Fruit fly (Drosophila melanogaster) whole organism, embryonic: ENCODE measurements around the gene CG9044.

Experiments
- BEAF-32 ChIP-seq: fragments of 200-800 bp; sonication (Bioruptor generic); optimal IDR thresholded peaks from 3 replicates; lab custom pipeline; 2017; ENCODE audit warnings: missing biosample characterization, missing genetic modification characterization, mild to moderate bottlenecking, moderate library complexity, missing genetic modification reagents
- BtbVII ChIP-seq: fragments of 200-800 bp; sonication (Bioruptor generic); optimal IDR thresholded peaks from 3 replicates; lab custom pipeline; 2017; ENCODE audit warnings: missing biosample characterization, mild to moderate bottlenecking, missing genetic modification characterization
- CG10147 ChIP-seq: fragments of 200-800 bp; sonication (Bioruptor generic); optimal IDR thresholded peaks from 2 replicates; lab custom pipeline; 2019; ENCODE audit warnings: missing biosample characterization, mild to moderate bottlenecking, missing genetic modification characterization, moderate library complexity
- CG10267 ChIP-seq: fragments of 200-800 bp; sonication (Bioruptor generic); optimal IDR thresholded peaks from 2 replicates; lab custom pipeline; 2018; ENCODE audit warnings: missing biosample characterization, mild to moderate bottlenecking, missing genetic modification characterization, moderate library complexity
- CG11560 ChIP-seq: fragments of 200-800 bp; sonication (Bioruptor generic); IDR thresholded peaks from 3 replicates; pipeline ENCODE4 v1.3.6; 2022; ENCODE audit warnings: missing biosample characterization, missing genetic modification characterization
- CG12071 ChIP-seq: fragments of 200-800 bp; sonication (Bioruptor generic); optimal IDR thresholded peaks from 3 replicates; lab custom pipeline; 2018; ENCODE audit warnings: missing biosample characterization, mild to moderate bottlenecking, missing genetic modification characterization
- CG14965 ChIP-seq: fragments of 200-800 bp; sonication (Bioruptor generic); optimal IDR thresholded peaks from 2 replicates; lab custom pipeline; 2016; ENCODE audit warnings: missing biosample characterization, missing genetic modification characterization, borderline replicate concordance
- CG16815 ChIP-seq: fragments of 200-800 bp; sonication (Bioruptor generic); optimal IDR thresholded peaks from 3 replicates; lab custom pipeline; 2017; ENCODE audit warnings: missing biosample characterization, mild to moderate bottlenecking, missing genetic modification characterization
- CG16863 ChIP-seq: fragments of 200-800 bp; sonication (Bioruptor generic); optimal IDR thresholded peaks from 3 replicates; lab custom pipeline; 2016; ENCODE audit warnings: missing biosample characterization, missing genetic modification characterization
- CG17361 ChIP-seq: fragments of 200-800 bp; sonication (Bioruptor generic); IDR thresholded peaks from 3 replicates; pipeline ENCODE4 v1.3.6; 2022; ENCODE audit warnings: missing biosample characterization, missing genetic modification characterization
- CG18619 ChIP-seq: fragments of 200-800 bp; sonication (Bioruptor generic); optimal IDR thresholded peaks from 3 replicates; lab custom pipeline; 2017; ENCODE audit warnings: missing biosample characterization, mild to moderate bottlenecking, missing genetic modification characterization
- CG4617 ChIP-seq: fragments of 200-800 bp; sonication (Bioruptor generic); optimal IDR thresholded peaks from 3 replicates; lab custom pipeline; 2016; ENCODE audit warnings: missing biosample characterization, missing genetic modification characterization, borderline replicate concordance
- CG6791 ChIP-seq: fragments of 200-800 bp; sonication (Bioruptor generic); IDR thresholded peaks from 3 replicates; pipeline ENCODE4 v1.3.6; 2022; ENCODE audit warnings: missing biosample characterization, missing genetic modification characterization; ENCODE audit not compliant: partially characterized antibody
- CG8944 ChIP-seq: fragments of 200-800 bp; sonication (Bioruptor generic); optimal IDR thresholded peaks from 3 replicates; lab custom pipeline; 2016; ENCODE audit warnings: missing biosample characterization, missing genetic modification characterization
- CG9797 ChIP-seq: fragments of 200-800 bp; sonication (Bioruptor generic); optimal IDR thresholded peaks from 3 replicates; lab custom pipeline; 2018; ENCODE audit warnings: missing biosample characterization, mild to moderate bottlenecking, missing genetic modification characterization
- CG9876 ChIP-seq: fragments of 200-800 bp; sonication (Bioruptor generic); optimal IDR thresholded peaks from 2 replicates; lab custom pipeline; 2016; ENCODE audit warnings: missing biosample characterization, missing genetic modification characterization
- CHES-1-like ChIP-seq: fragments of 200-800 bp; sonication (Bioruptor generic); optimal IDR thresholded peaks from 2 replicates; lab custom pipeline; 2016; ENCODE audit warnings: missing biosample characterization, missing genetic modification characterization
- CoRest ChIP-seq: fragments of 200-800 bp; sonication (Bioruptor generic); optimal IDR thresholded peaks from 3 replicates; lab custom pipeline; 2018; ENCODE audit warnings: missing biosample characterization, mild to moderate bottlenecking, missing genetic modification characterization, moderate library complexity
- Deaf1 ChIP-seq: fragments of 200-800 bp; optimal IDR thresholded peaks from 3 replicates; lab custom pipeline; 2019; ENCODE audit warnings: missing biosample characterization, mild to moderate bottlenecking, missing genetic modification characterization, moderate library complexity
- Dll ChIP-seq: fragments of 200-800 bp; sonication (Bioruptor generic); IDR thresholded peaks from 4 replicates; pipeline ENCODE4 v1.3.6; 2022; ENCODE audit warnings: missing biosample characterization, missing genetic modification characterization; ENCODE audit not compliant: partially characterized antibody
- Dref ChIP-seq: fragments of 200-800 bp; sonication (Bioruptor generic); IDR thresholded peaks from 2 replicates; pipeline ENCODE4 v1.3.6; 2022; ENCODE audit warnings: missing biosample characterization, missing genetic modification characterization
- Fer1 ChIP-seq: fragments of 200-800 bp; sonication (Bioruptor generic); optimal IDR thresholded peaks from 2 replicates; lab custom pipeline; 2017; ENCODE audit warnings: missing biosample characterization, mild to moderate bottlenecking, missing genetic modification characterization
- Fer3 ChIP-seq: fragments of 200-800 bp; sonication (Bioruptor generic); optimal IDR thresholded peaks from 2 replicates; lab custom pipeline; 2018; ENCODE audit warnings: missing biosample characterization, mild to moderate bottlenecking, missing genetic modification characterization, moderate library complexity
- MBD-R2 ChIP-seq: fragments of 200-800 bp; sonication (Bioruptor generic); IDR thresholded peaks from 2 replicates; pipeline ENCODE4 v1.3.6; 2022; ENCODE audit warnings: missing biosample characterization, missing genetic modification characterization
- MESR4 ChIP-seq: fragments of 200-800 bp; sonication (Bioruptor generic); optimal IDR thresholded peaks from 2 replicates; lab custom pipeline; 2018; ENCODE audit warnings: missing biosample characterization, mild to moderate bottlenecking, missing genetic modification characterization, moderate library complexity
- Mes4 ChIP-seq: fragments of 200-800 bp; sonication (Bioruptor generic); optimal IDR thresholded peaks from 2 replicates; lab custom pipeline; 2016; ENCODE audit warnings: missing biosample characterization, missing genetic modification characterization
- Ravus ChIP-seq: fragments of 200-800 bp; sonication (Bioruptor generic); IDR thresholded peaks from 2 replicates; pipeline ENCODE4 v1.3.6; 2022; ENCODE audit warnings: missing biosample characterization, missing genetic modification characterization
- Rfx ChIP-seq: fragments of 200-800 bp; sonication (Bioruptor generic); IDR thresholded peaks from 2 replicates; pipeline ENCODE4 v1.3.6; 2022; ENCODE audit warnings: missing biosample characterization, missing genetic modification characterization
- Six4 ChIP-seq: fragments of 200-800 bp; sonication (Bioruptor generic); optimal IDR thresholded peaks from 2 replicates; lab custom pipeline; 2016; ENCODE audit warnings: missing biosample characterization, missing genetic modification characterization
- Usf ChIP-seq: fragments of 200-800 bp; sonication (Bioruptor generic); optimal IDR thresholded peaks from 2 replicates; lab custom pipeline; 2017; ENCODE audit warnings: missing genotype, missing biosample characterization, missing genetic modification characterization
- Xrp1 ChIP-seq: fragments of 200-800 bp; sonication (Bioruptor generic); IDR thresholded peaks from 2 replicates; pipeline ENCODE4 v1.3.6; 2022; ENCODE audit warnings: missing biosample characterization, missing genetic modification characterization
- bigmax ChIP-seq: fragments of 200-800 bp; sonication (Bioruptor generic); optimal IDR thresholded peaks from 2 replicates; lab custom pipeline; 2018; ENCODE audit warnings: missing biosample characterization, mild to moderate bottlenecking, missing genetic modification characterization
- cwo ChIP-seq: fragments of 200-800 bp; sonication (Bioruptor generic); optimal IDR thresholded peaks from 3 replicates; lab custom pipeline; 2017; ENCODE audit warnings: missing biosample characterization, missing genetic modification characterization, mild to moderate bottlenecking, moderate library complexity, missing genetic modification reagents
- emc ChIP-seq: fragments of 200-800 bp; sonication (Bioruptor generic); optimal IDR thresholded peaks from 2 replicates; lab custom pipeline; 2016; ENCODE audit warnings: missing biosample characterization, missing genetic modification characterization
- gcm ChIP-seq: fragments of 200-800 bp; sonication (Bioruptor generic); optimal IDR thresholded peaks from 2 replicates; lab custom pipeline; 2019; ENCODE audit warnings: missing biosample characterization, mild to moderate bottlenecking, missing genetic modification characterization, moderate library complexity
- gem ChIP-seq: fragments of 200-800 bp; sonication (Bioruptor generic); optimal IDR thresholded peaks from 2 replicates; lab custom pipeline; 2019; ENCODE audit warnings: missing biosample characterization, mild to moderate bottlenecking, missing genetic modification characterization, moderate library complexity
- gsb ChIP-seq: fragments of 200-800 bp; sonication (Bioruptor generic); IDR thresholded peaks from 2 replicates; pipeline ENCODE4 v1.3.6; 2022; ENCODE audit warnings: missing biosample characterization, missing genetic modification characterization
- hkb ChIP-seq, 2 experiments: fragments of 200-800 bp in 1 of 2; fragments of >200 bp in 1 of 2; sonication (Bioruptor generic) in 1 of 2; IDR thresholded peaks in 1 of 2; optimal IDR thresholded peaks in 1 of 2; 2 replicates each; pipeline versions ENCODE4 v1.3.6 to Lab custom; 2017 to 2022; ENCODE audit warnings: missing biosample characterization in 1 of 2, missing genetic modification characterization in 1 of 2
- klu ChIP-seq: fragments of 200-800 bp; sonication (Bioruptor generic); IDR thresholded peaks from 2 replicates; pipeline ENCODE4 v1.3.6; 2022; ENCODE audit warnings: missing biosample characterization, missing genetic modification characterization
- luna ChIP-seq: fragments of 200-800 bp; sonication (Bioruptor generic); optimal IDR thresholded peaks from 2 replicates; lab custom pipeline; 2016; ENCODE audit warnings: missing biosample characterization, missing genetic modification characterization
- nmo ChIP-seq: fragments of 200-800 bp; sonication (Bioruptor generic); optimal IDR thresholded peaks from 2 replicates; lab custom pipeline; 2018; ENCODE audit warnings: missing biosample characterization, mild to moderate bottlenecking, missing genetic modification characterization, moderate library complexity
- pzg ChIP-seq: fragments of 200-800 bp; sonication (Bioruptor generic); optimal IDR thresholded peaks from 3 replicates; lab custom pipeline; 2018; ENCODE audit warnings: missing biosample characterization, mild to moderate bottlenecking, missing genetic modification characterization, moderate library complexity
- ranshi ChIP-seq: fragments of 200-800 bp; sonication (Bioruptor generic); IDR thresholded peaks from 2 replicates; pipeline ENCODE4 v1.3.6; 2022; ENCODE audit warnings: missing biosample characterization, missing genetic modification characterization
- repo ChIP-seq: fragments of 200-800 bp; sonication (Bioruptor generic); optimal IDR thresholded peaks from 2 replicates; lab custom pipeline; 2016; ENCODE audit warnings: missing biosample characterization, missing genetic modification characterization
- sc ChIP-seq, 3 experiments: fragments of >200 bp in 2 of 3; fragments of 200-800 bp in 1 of 3; sonication (Bioruptor generic) in 1 of 3; optimal IDR thresholded peaks; 2 replicates in 2 of 3; 3 replicates in 1 of 3; lab custom pipeline; 2017; ENCODE audit warnings: mild to moderate bottlenecking in 1 of 3, missing biosample characterization in 1 of 3, missing genetic modification characterization in 1 of 3, missing genetic modification reagents in 1 of 3
- sens ChIP-seq: fragments of 200-800 bp; sonication (Bioruptor generic); peaks from one replicate; lab custom pipeline; 2016; ENCODE audit warnings: missing biosample characterization, missing genetic modification characterization
- sima ChIP-seq: fragments of 200-800 bp; sonication (Bioruptor generic); optimal IDR thresholded peaks from 2 replicates; lab custom pipeline; 2016; ENCODE audit warnings: missing biosample characterization, missing genetic modification characterization
- stwl ChIP-seq: fragments of 200-800 bp; sonication (Bioruptor generic); optimal IDR thresholded peaks from 3 replicates; lab custom pipeline; 2018; ENCODE audit warnings: missing biosample characterization, mild to moderate bottlenecking, missing genetic modification characterization, moderate library complexity
- tgo ChIP-seq: fragments of 200-800 bp; sonication (Bioruptor generic); IDR thresholded peaks from 3 replicates; pipeline ENCODE4 v1.3.6; 2022; ENCODE audit warnings: missing biosample characterization, missing genetic modification characterization
- ttk ChIP-seq: fragments of 200-800 bp; sonication (Bioruptor generic); IDR thresholded peaks from 2 replicates; pipeline ENCODE4 v2.1.2; 2022; ENCODE audit warnings: missing biosample characterization, missing genetic modification characterization
- zfh1 ChIP-seq: fragments of 200-800 bp; sonication (Bioruptor generic); IDR thresholded peaks from 3 replicates; pipeline ENCODE4 v1.3.6; 2022; ENCODE audit warnings: missing biosample characterization, missing genetic modification characterization

CG9044 gene

DNA sequence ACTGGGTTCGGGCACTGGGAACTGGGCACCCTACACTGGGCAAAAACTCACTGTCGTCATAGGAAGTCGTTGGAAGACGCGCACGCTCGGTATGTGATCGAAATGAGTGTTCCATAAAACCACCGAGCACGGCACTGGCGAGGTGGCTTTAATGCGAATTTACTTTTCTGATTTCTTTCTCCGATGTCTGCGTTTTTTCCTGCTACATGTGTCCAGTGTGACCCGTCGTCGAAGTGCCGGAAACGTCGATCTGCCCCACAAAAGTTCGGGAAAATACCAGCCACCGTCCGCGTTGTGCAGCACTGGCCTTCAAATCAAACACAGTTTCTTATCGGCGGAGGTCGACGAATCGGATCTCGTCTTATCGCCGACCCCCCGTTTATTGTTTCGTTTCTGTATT lies 50.0 kb downstream of the CG9044 start, which contains the start of gene Kdm5 (continued):
- TF ChIP-seq CG11560 (tag; lab: Robert Waterston, UW), result no peak
- no peak for TF ChIP-seq Usf
- peak; percentile 8 for TF ChIP-seq CG18619 (GFP tag; lab: Kevin White, UChicago)
- TF ChIP-seq emc (GFP tag; lab: Kevin White, UChicago), result no peak
- no peak for TF ChIP-seq gsb (GFP tag; lab: Robert Waterston, UW)
- peak; percentile 61 for TF ChIP-seq Deaf1 (tag; lab: Kevin White, UChicago)
- no peak for TF ChIP-seq CG12071 (GFP tag; lab: Kevin White, UChicago)
- peak; percentile 43; the same call in 1 of the 2 replicates for TF ChIP-seq ranshi (GFP tag; lab: Robert Waterston, UW)
- TF ChIP-seq luna, result no peak
- no peak for TF ChIP-seq CG10147 (GFP tag; lab: Kevin White, UChicago)
- no peak for TF ChIP-seq Xrp1 (GFP tag; lab: Robert Waterston, UW)
- peak; percentile 25 for TF ChIP-seq nmo (GFP tag; lab: Kevin White, UChicago)
- peak; percentile 48 for TF ChIP-seq Fer1
- TF ChIP-seq CG17361, result no peak
- no peak for TF ChIP-seq CG16815 (GFP tag; lab: Kevin White, UChicago)
- TF ChIP-seq klu (GFP tag; lab: Robert Waterston, UW), result peak; percentile 47; the same call in 1 of the 2 replicates
- no peak for TF ChIP-seq Dll (GFP tag; lab: Robert Waterston, UW)
- no peak for TF ChIP-seq ttk (GFP tag; lab: Robert Waterston, UW)
- TF ChIP-seq CG10267 (tag; lab: Kevin White, UChicago), result peak; percentile 94
- no peak for TF ChIP-seq sc (optimal IDR thresholded peaks at IDR 0.05; lab: Kevin White, UChicago)
- TF ChIP-seq sc (GFP tag; optimal IDR thresholded peaks at IDR 0.05; lab: Kevin White, UChicago), result no peak
- peak; percentile 43 for TF ChIP-seq BEAF-32 (GFP tag; lab: Kevin White, UChicago)
- TF ChIP-seq pzg (GFP tag; lab: Kevin White, UChicago), result peak; percentile 92
- peak; percentile 23 for TF ChIP-seq CG8944
- no peak for TF ChIP-seq Six4 (GFP tag; lab: Kevin White, UChicago)
- no peak for TF ChIP-seq BtbVII
- no peak for TF ChIP-seq cwo
- TF ChIP-seq Fer3, result peak; percentile 11
- TF ChIP-seq CHES-1-like, result peak; percentile 56
- TF ChIP-seq gcm (GFP tag; lab: Kevin White, UChicago), result no peak
- TF ChIP-seq Mes4, result peak; percentile 14
- peak; percentile 91 for TF ChIP-seq MESR4
- TF ChIP-seq CG9876 (GFP tag; lab: Kevin White, UChicago), result peak; percentile 16
- TF ChIP-seq Ravus (GFP tag; lab: Robert Waterston, UW), result no peak
- TF ChIP-seq sima (GFP tag; lab: Kevin White, UChicago), result no peak
- no peak for TF ChIP-seq gem (tag; lab: Kevin White, UChicago)
- peak; percentile 53 for TF ChIP-seq sens (GFP tag; lab: Kevin White, UChicago)
- peak; percentile 50; the same call in 1 of the 2 replicates for TF ChIP-seq Dref (GFP tag; lab: Robert Waterston, UW)
- no peak for TF ChIP-seq CG16863 (GFP tag; lab: Kevin White, UChicago)
- peak; percentile 31 for TF ChIP-seq bigmax (GFP tag; lab: Kevin White, UChicago)
- TF ChIP-seq, all 482 proteins: peak for 182

DNA sequence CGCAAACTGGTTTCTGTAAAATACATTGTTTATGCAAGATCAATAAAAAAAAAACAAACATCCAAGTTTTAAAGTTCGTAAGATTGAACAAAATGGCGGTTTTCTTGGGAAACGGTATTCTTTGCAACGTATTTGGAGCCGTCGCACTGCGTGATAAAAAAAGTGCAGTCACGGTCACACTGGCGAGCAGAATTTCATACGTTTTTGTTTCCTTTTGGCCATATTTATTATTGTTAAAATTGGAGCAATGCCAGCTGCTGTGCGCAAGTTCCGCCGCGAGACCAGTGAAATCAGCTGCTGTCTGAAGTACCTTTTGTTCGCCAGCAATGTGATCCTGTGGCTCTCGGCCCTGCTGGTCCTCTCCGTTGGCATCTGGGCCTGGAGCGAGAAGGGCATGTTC lies 50.8 kb downstream of the CG9044 start, which contains the start of gene Tsp26A:
Gene Tsp26A (plus strand): TSS at position 164 of the 400 bp plus-strand sequence.
- peak; percentile 55 for TF ChIP-seq stwl (tag; lab: Kevin White, UChicago)
- no peak for TF ChIP-seq repo (GFP tag; lab: Kevin White, UChicago)
- TF ChIP-seq Rfx (GFP tag; lab: Robert Waterston, UW), result peak; percentile 23; the same call in 1 of the 2 replicates
- 0 out of 2 replicates have a peak, but pooled peaks have one; percentile 16 for TF ChIP-seq ranshi (GFP tag; lab: Robert Waterston, UW)
- TF ChIP-seq CG6791 (GFP tag; lab: Robert Waterston, UW), result 0 out of 3 replicates have a peak, but pooled peaks have one; percentile 35
- TF ChIP-seq MBD-R2 (GFP tag; lab: Robert Waterston, UW), result peak; percentile 63
- peak; percentile 78 for TF ChIP-seq MESR4
- TF ChIP-seq CG4617 (GFP tag; lab: Kevin White, UChicago), result peak; percentile 61
- TF ChIP-seq CG9797 (GFP tag; lab: Kevin White, UChicago), result peak; percentile 40
- peak; percentile 15 for TF ChIP-seq CoRest (tag; lab: Kevin White, UChicago)
- TF ChIP-seq tgo (GFP tag; lab: Robert Waterston, UW), result no peak
- no peak for TF ChIP-seq hkb (optimal IDR thresholded peaks at IDR 0.05; lab: Kevin White, UChicago)
- TF ChIP-seq hkb (GFP tag; IDR thresholded peaks at IDR 0.05; lab: Robert Waterston, UW), result no peak
- peak; percentile 27; the same call in 1 of the 3 replicates for TF ChIP-seq zfh1 (GFP tag; lab: Robert Waterston, UW)
- no peak for TF ChIP-seq CG14965
